Fruit fly (Drosophila melanogaster) whole organism, adult: Measurements from ENCODE around the gene CG13795.

Experiments
- CG11617 ChIP-seq: fragments of 200-800 bp; sonication (Bioruptor generic); optimal IDR thresholded peaks from 2 replicates; lab custom pipeline; 2017; ENCODE audit warnings: mild to moderate bottlenecking, missing biosample characterization, missing genetic modification reagents, missing genetic modification characterization
- CG12768 ChIP-seq: fragments of 200-800 bp; sonication (Bioruptor generic); optimal IDR thresholded peaks from 2 replicates; lab custom pipeline; 2017; ENCODE audit warnings: missing biosample characterization, missing genetic modification characterization, mild to moderate bottlenecking, moderate library complexity, missing genetic modification reagents
- CG14711 ChIP-seq: fragments of 200-800 bp; sonication (Bioruptor generic); optimal IDR thresholded peaks from 2 replicates; lab custom pipeline; 2018; ENCODE audit warnings: missing biosample characterization, mild to moderate bottlenecking, missing genetic modification characterization, moderate library complexity
- CG1620 ChIP-seq: fragments of 200-800 bp; sonication (Bioruptor generic); optimal IDR thresholded peaks from 2 replicates; lab custom pipeline; 2016; ENCODE audit warnings: missing biosample characterization, missing genetic modification characterization
- CG33017 ChIP-seq: fragments of 200-800 bp; sonication (Bioruptor generic); optimal IDR thresholded peaks from 2 replicates; lab custom pipeline; 2018; ENCODE audit warnings: missing biosample characterization, mild to moderate bottlenecking, missing genetic modification characterization, moderate library complexity
- CG5204 ChIP-seq: fragments of 200-800 bp; sonication (Bioruptor generic); optimal IDR thresholded peaks from 2 replicates; lab custom pipeline; 2016; ENCODE audit warnings: missing biosample characterization, missing genetic modification characterization
- CG7045 ChIP-seq: fragments of 200-800 bp; sonication (Bioruptor generic); optimal IDR thresholded peaks from 2 replicates; lab custom pipeline; 2017; ENCODE audit warnings: missing biosample characterization, mild to moderate bottlenecking, missing genetic modification characterization
- CG7101 ChIP-seq: fragments of 200-800 bp; sonication (Bioruptor generic); optimal IDR thresholded peaks from 2 replicates; lab custom pipeline; 2018; ENCODE audit warnings: missing biosample characterization, mild to moderate bottlenecking, missing genetic modification characterization, moderate library complexity
- Clk ChIP-seq: fragments of 200-800 bp; sonication (Bioruptor generic); optimal IDR thresholded peaks from 2 replicates; lab custom pipeline; 2017; ENCODE audit warnings: missing biosample characterization, missing genetic modification characterization
- Crg-1 ChIP-seq: fragments of 200-800 bp; sonication (Bioruptor generic); optimal IDR thresholded peaks from 2 replicates; lab custom pipeline; 2016; ENCODE audit warnings: missing biosample characterization, missing genetic modification characterization
- Hr96 ChIP-seq: fragments of 200-800 bp; sonication (Bioruptor generic); optimal IDR thresholded peaks from 2 replicates; lab custom pipeline; 2016; ENCODE audit warnings: missing biosample characterization, missing genetic modification characterization
- Mnt ChIP-seq: fragments of 200-800 bp; sonication (Bioruptor generic); optimal IDR thresholded peaks from 2 replicates; lab custom pipeline; 2016; ENCODE audit warnings: missing biosample characterization, mild to moderate bottlenecking, missing genetic modification characterization
- bab1 ChIP-seq: fragments of 200-800 bp; sonication (Bioruptor generic); optimal IDR thresholded peaks from 3 replicates; lab custom pipeline; 2019; ENCODE audit warnings: missing biosample characterization, mild to moderate bottlenecking, missing genetic modification characterization, moderate library complexity
- cic ChIP-seq: fragments of 200-800 bp; sonication (Bioruptor generic); optimal IDR thresholded peaks from 2 replicates; lab custom pipeline; 2017; ENCODE audit warnings: missing biosample characterization, mild to moderate bottlenecking, missing genetic modification characterization, moderate library complexity
- cnc ChIP-seq, 2 experiments: fragments of >200 bp; optimal IDR thresholded peaks; 2 replicates each; lab custom pipeline; 2017
- kay ChIP-seq: fragments of 200-800 bp; sonication (Bioruptor generic); peaks from one replicate; lab custom pipeline; 2016; ENCODE audit warnings: missing biosample characterization, missing genetic modification characterization, borderline replicate concordance
- ovo ChIP-seq: fragments of 200-800 bp; sonication (Bioruptor generic); optimal IDR thresholded peaks from 2 replicates; lab custom pipeline; 2016; ENCODE audit warnings: missing biosample characterization, missing genetic modification characterization
- pad ChIP-seq: fragments of 200-800 bp; sonication (Bioruptor generic); optimal IDR thresholded peaks from 3 replicates; lab custom pipeline; 2017; ENCODE audit warnings: missing biosample characterization, missing genetic modification characterization, mild to moderate bottlenecking, moderate library complexity, missing genetic modification reagents
- tj ChIP-seq: fragments of 200-800 bp; sonication (Bioruptor generic); optimal IDR thresholded peaks from 3 replicates; lab custom pipeline; 2017; ENCODE audit warnings: missing biosample characterization, mild to moderate bottlenecking, missing genetic modification characterization, moderate library complexity
- toe ChIP-seq: fragments of 200-800 bp; sonication (Bioruptor generic); optimal IDR thresholded peaks from 2 replicates; lab custom pipeline; 2016; ENCODE audit warnings: missing biosample characterization, missing genetic modification characterization

The CG13795 gene

DNA sequence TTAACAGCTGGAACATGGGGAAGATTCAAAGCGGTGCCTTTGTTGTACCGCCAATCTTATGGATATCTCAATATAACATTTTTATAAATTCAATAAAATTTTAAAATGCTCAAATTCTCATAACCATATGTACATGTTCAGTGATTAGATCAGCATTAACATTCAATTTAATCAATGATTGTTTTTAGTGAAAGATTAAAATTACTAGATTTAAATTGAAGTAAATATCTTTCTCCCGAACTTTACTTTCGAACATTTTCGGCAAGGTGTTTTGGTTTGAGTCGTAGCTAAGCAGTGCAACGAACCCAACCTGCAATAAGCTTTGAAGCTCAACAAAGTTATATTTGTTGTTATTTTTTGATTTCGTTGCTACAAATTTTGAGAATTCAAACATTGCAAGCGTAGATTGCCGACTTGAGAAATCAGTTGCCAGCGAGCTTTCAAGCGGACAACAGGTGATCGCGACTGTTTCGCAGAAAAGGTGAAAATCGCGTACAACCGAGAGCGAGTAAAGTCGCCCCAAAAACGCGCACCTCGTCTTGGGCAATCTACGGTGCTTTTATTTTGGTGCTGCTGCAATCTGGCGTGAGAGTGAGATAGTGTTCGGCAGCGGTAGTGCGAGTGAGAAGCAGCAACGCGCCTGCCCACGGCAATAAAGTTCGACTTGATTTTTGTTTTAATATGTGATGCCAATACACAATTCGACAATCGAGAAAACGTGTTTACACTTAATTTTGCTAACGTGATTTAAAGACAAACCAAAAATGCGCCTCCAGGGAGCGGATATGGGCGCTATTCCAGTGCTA, 23.5 kb downstream of the CG13795 start, which contains the start of gene Tep3:
TSS of gene Tep3 (plus strand) at position 423 of the 806 bp plus-strand sequence.
- peak; percentile 28 for TF ChIP-seq pad (GFP tag; lab: Kevin White, UChicago)
- TF ChIP-seq bab1 (GFP tag; lab: Kevin White, UChicago) = peak; percentile 73
- no peak for TF ChIP-seq tj (GFP tag; lab: Kevin White, UChicago)
- no peak for TF ChIP-seq CG12768 (GFP tag; lab: Kevin White, UChicago)
- no peak for TF ChIP-seq cic (GFP tag; lab: Kevin White, UChicago)
- peak; percentile 56 for TF ChIP-seq CG7045 (GFP tag; lab: Kevin White, UChicago)
- TF ChIP-seq CG7101 = peak; percentile 40
- peak; percentile 58 for TF ChIP-seq toe (GFP tag; lab: Kevin White, UChicago)
- peak; percentile 72 for TF ChIP-seq kay (GFP tag; lab: Kevin White, UChicago)
- peak; percentile 26 for TF ChIP-seq CG33017 (tag; lab: Kevin White, UChicago)
- peak; percentile 6 for TF ChIP-seq CG5204 (GFP tag; lab: Kevin White, UChicago)
- TF ChIP-seq Hr96 (GFP tag; lab: Kevin White, UChicago) = peak; percentile 7
- no peak for TF ChIP-seq cnc (optimal IDR thresholded peaks at IDR 0.05; lab: Kevin White, UChicago)
- no peak for TF ChIP-seq CG11617 (GFP tag; lab: Kevin White, UChicago)
- TF ChIP-seq CG14711 (tag; lab: Kevin White, UChicago) = peak; percentile 59

DNA sequence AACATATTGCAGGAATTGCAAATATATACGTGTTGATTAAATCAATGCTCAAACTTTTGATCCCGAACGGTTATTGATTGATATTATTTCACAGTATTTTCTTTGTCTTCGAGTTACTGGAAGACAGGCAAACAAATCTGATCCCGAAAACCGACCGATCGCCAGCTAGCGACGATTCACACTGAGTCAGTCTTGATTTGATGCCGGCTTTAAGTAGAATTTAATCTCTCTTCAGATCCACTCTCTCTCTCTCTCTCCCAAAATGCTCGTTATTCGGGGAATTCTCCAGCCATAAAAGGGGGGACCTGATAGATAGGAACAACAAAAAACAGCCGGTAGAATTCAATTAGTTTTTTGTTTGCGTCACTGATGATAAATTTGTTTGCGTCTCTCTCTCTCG, 24.7 kb downstream of the CG13795 start, which contains the start of gene Tep2:
TSS of gene Tep2 (minus strand) at position 185 of the 400 bp plus-strand sequence.
- TF ChIP-seq CG33017 (tag; lab: Kevin White, UChicago) = no peak
- TF ChIP-seq kay (GFP tag; lab: Kevin White, UChicago) = no peak
- TF ChIP-seq CG5204 (GFP tag; lab: Kevin White, UChicago) = no peak
- TF ChIP-seq bab1 (GFP tag; lab: Kevin White, UChicago) = peak; percentile 9
- no peak for TF ChIP-seq pad (GFP tag; lab: Kevin White, UChicago)
- no peak for TF ChIP-seq Clk (GFP tag; lab: Kevin White, UChicago)
- TF ChIP-seq CG1620 (GFP tag; lab: Kevin White, UChicago) = no peak
- TF ChIP-seq Crg-1 (GFP tag; lab: Kevin White, UChicago) = no peak
- peak; percentile 6 for TF ChIP-seq tj (GFP tag; lab: Kevin White, UChicago)
- no peak for TF ChIP-seq CG12768 (GFP tag; lab: Kevin White, UChicago)
- TF ChIP-seq CG11617 (GFP tag; lab: Kevin White, UChicago) = no peak
- no peak for TF ChIP-seq ovo (GFP tag; lab: Kevin White, UChicago)
- no peak for TF ChIP-seq Hr96 (GFP tag; lab: Kevin White, UChicago)
- no peak for TF ChIP-seq Mnt (GFP tag; lab: Kevin White, UChicago)
- TF ChIP-seq CG7101 = no peak
- TF ChIP-seq cic (GFP tag; lab: Kevin White, UChicago) = peak; percentile 9
- TF ChIP-seq CG14711 (tag; lab: Kevin White, UChicago) = no peak
- no peak for TF ChIP-seq CG7045 (GFP tag; lab: Kevin White, UChicago)
- TF ChIP-seq cnc (optimal IDR thresholded peaks at IDR 0.05; lab: Kevin White, UChicago) = no peak
- no peak for TF ChIP-seq toe (GFP tag; lab: Kevin White, UChicago)

DNA sequence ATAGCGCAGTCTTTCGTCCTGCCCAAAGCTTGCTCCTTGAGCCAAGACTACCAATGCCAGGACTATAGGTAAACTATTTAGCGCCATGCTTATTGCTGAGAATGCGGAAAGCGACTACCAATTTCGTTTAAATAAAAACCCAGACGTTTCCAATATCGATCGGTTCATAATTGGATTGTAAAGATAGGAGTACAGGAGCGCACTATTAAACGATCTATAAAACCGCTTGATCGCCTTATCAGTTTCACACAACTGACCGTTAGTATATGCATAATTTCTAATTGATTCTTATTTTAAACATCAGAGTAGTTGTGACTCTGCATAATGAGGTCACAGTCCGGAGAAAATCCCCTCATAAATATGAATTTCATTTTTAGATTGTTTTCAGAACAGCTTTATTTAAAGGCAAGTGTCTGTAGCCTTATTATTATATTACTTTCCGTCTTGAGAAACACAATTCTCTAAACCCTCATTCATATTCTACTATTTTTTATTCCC, 33.5 kb downstream of the CG13795 start, which contains the start of the genes CG7025 and CG43235:
TSS of gene CG7025 (minus strand) at position 101 of the 498 bp plus-strand sequence.
TSS of gene CG43235 (plus strand) at position 448 of the 498 bp plus-strand sequence.
- TF ChIP-seq kay (GFP tag; lab: Kevin White, UChicago) (peak; percentile 22), Crg-1 (GFP tag; lab: Kevin White, UChicago) (no peak), bab1 (GFP tag; lab: Kevin White, UChicago) (no peak)

DNA sequence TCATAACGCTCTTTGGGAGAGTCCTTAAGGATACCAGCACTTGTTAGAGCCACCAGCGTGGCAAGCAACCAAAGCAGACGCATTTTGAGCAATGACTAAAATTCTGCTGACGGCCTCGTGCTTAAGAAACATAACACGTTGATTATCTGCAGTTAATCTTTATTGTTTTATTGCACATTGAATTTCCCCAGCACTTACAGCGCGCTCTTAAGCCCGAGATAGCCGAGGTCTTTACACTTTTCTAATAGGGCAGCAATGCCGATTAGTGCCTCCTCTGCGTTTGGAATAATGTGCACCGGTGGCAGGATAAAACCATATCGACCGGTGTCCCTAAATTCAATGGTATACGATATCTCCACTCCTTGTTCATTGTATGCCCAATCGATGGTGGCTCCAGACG, 35.1 kb downstream of the CG13795 start, which contains the start of gene CG18585:
TSS of gene CG18585 (minus strand) at position 101 of the 400 bp plus-strand sequence.
- TF ChIP-seq CG14711 (tag; lab: Kevin White, UChicago) (no peak), Hr96 (GFP tag; lab: Kevin White, UChicago) (no peak), CG5204 (GFP tag; lab: Kevin White, UChicago) (no peak), Clk (GFP tag; lab: Kevin White, UChicago) (no peak), cic (GFP tag; lab: Kevin White, UChicago) (no peak), Crg-1 (GFP tag; lab: Kevin White, UChicago) (no peak)

DNA sequence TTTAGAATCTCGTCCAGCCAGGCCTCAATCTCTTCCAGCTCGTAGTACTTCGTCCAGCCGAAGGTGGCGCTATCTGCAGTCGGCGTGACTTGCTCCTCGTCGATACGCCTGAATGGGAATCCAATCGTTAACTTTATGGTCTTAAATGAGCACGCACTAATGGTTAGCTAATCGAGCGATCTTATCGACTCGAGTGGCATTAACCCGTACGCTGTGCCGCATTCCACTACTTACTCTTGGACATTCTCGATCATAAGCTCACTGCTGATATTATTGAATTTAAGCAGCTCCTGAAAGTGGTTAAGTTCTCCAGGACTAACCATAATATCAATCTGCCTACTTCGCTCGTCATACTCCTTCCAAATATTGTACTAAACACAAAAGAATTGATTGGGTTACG, 35.6 kb downstream of the CG13795 start:
- TF ChIP-seq Crg-1 (GFP tag; lab: Kevin White, UChicago) (no peak), toe (GFP tag; lab: Kevin White, UChicago) (no peak), kay (GFP tag; lab: Kevin White, UChicago) (no peak), CG14711 (tag; lab: Kevin White, UChicago) (no peak), Hr96 (GFP tag; lab: Kevin White, UChicago) (no peak)

DNA sequence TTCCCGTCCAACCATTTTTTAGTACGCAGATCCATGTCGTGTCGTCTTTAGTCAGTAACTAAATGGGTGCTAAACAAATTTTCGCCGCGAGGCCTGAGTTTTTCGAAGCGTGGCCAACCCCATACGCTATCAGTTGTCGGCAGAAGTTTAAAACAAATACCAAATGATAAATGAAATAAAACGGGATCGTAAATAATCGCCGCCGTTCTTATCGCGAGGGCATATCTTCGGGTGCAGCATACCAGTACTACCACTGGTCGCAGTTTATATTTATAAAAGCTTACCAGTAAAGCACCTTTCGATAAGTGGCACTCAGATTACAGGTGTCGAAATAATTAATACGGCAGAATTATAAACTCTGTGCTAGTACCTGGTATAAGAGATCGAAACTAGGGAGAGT, 40.8 kb downstream of the CG13795 start:
- peak; percentile 76 for TF ChIP-seq cic (GFP tag; lab: Kevin White, UChicago)
- TF ChIP-seq CG1620 (GFP tag; lab: Kevin White, UChicago) = no peak
- no peak for TF ChIP-seq CG7101
- TF ChIP-seq Hr96 (GFP tag; lab: Kevin White, UChicago) = no peak
- TF ChIP-seq Mnt (GFP tag; lab: Kevin White, UChicago) = peak; percentile 34
- no peak for TF ChIP-seq CG11617 (GFP tag; lab: Kevin White, UChicago)
- no peak for TF ChIP-seq Clk (GFP tag; lab: Kevin White, UChicago)
- no peak for TF ChIP-seq tj (GFP tag; lab: Kevin White, UChicago)
- TF ChIP-seq pad (GFP tag; lab: Kevin White, UChicago) = no peak
- TF ChIP-seq kay (GFP tag; lab: Kevin White, UChicago) = peak; percentile 92
- TF ChIP-seq toe (GFP tag; lab: Kevin White, UChicago) = no peak
- peak; percentile 41 for TF ChIP-seq CG33017 (tag; lab: Kevin White, UChicago)
- peak; percentile 61 for TF ChIP-seq CG12768 (GFP tag; lab: Kevin White, UChicago)
